Worm (Caenorhabditis elegans) whole organism, L4/young adult: ENCODE results near the gene srh-80.
A peak's percentile ranks its signal among the peaks of the same experiment; 100 is the strongest.

Experiments used
- W03F9.2 ChIP-seq: fragments of 150-350 bp; optimal IDR thresholded peaks from 2 replicates; lab custom pipeline; 2014; ENCODE audit warnings: missing biosample characterization, missing genetic modification characterization
- dao-5 ChIP-seq: sonication (generic microtip); optimal IDR thresholded peaks from 2 replicates; lab custom pipeline; 2016; ENCODE audit warnings: missing genotype, missing genetic modification characterization, moderate library complexity, missing compliant biosample characterization
- him-1 ChIP-seq: sonication (generic microtip); optimal IDR thresholded peaks from 2 replicates; lab custom pipeline; 2016; ENCODE audit warnings: missing genotype, missing genetic modification reagents, missing genetic modification characterization, missing compliant biosample characterization

srh-80 gene

DNA sequence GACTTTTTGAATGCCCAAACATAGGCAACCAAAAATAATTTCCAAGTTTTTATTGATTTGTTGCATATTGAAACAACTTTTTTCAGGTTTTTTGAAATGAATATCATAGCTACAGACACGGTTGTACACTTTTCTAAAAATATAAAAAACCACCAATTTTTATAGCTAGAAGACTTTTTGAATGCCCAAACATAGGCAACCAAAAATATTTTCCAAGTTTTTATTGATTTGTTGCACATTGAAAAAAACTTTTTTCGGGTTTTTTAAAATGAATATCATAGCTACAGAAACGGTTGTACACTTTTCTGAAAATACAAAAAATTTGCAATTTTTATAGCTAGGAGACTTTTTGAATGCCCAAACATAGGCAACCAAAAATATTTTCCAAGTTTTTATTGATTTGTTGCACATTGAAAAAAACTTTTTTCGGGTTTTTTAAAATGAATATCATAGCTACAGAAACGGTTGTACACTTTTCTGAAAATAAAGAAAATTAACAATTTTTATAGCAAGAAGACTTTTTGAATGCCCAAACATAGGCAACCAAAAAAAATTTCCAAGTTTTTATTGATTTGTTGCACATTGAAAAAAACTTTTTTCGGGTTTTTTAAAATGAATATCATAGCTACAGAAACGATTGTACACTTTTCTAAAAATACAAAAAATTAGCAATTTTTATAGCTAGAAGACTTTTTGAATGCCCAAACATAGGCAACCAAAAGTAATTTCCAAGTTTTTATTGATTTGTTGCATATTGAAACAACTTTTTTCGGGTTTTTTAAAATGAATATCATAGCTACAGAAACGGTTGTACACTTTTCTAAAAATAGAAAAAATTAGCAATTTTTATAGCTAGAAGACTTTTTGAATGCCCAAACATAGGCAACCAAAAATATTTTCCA, 45.6 kb downstream of the srh-80 start:
- peak; percentile 53 for TF ChIP-seq him-1 (tag; lab: Kevin White, UChicago)

- TF ChIP-seq him-1 (tag; lab: Kevin White, UChicago), result no peak
- TF ChIP-seq W03F9.2, result no peak
- TF ChIP-seq dao-5 (tag; lab: Kevin White, UChicago), result no peak
Measured at ce11 chrV:268007-268406, 48.3 kb downstream of the srh-80 start, which contains the start of gene lgc-26. Gene lgc-26, plus strand, starts transcription at chrV:268307.
